Fruit fly (Drosophila melanogaster) whole organism, adult: ENCODE data around the gene CapaR.

Experiments
- CG11617 ChIP-seq: fragments of 200-800 bp; sonication (Bioruptor generic); optimal IDR thresholded peaks from 2 replicates; lab custom pipeline; 2017; ENCODE audit warnings: mild to moderate bottlenecking, missing biosample characterization, missing genetic modification reagents, missing genetic modification characterization
- CG14711 ChIP-seq: fragments of 200-800 bp; sonication (Bioruptor generic); optimal IDR thresholded peaks from 2 replicates; lab custom pipeline; 2018; ENCODE audit warnings: missing biosample characterization, mild to moderate bottlenecking, missing genetic modification characterization, moderate library complexity
- CG33017 ChIP-seq: fragments of 200-800 bp; sonication (Bioruptor generic); optimal IDR thresholded peaks from 2 replicates; lab custom pipeline; 2018; ENCODE audit warnings: missing biosample characterization, mild to moderate bottlenecking, missing genetic modification characterization, moderate library complexity
- CG7101 ChIP-seq: fragments of 200-800 bp; sonication (Bioruptor generic); optimal IDR thresholded peaks from 2 replicates; lab custom pipeline; 2018; ENCODE audit warnings: missing biosample characterization, mild to moderate bottlenecking, missing genetic modification characterization, moderate library complexity
- Crg-1 ChIP-seq: fragments of 200-800 bp; sonication (Bioruptor generic); optimal IDR thresholded peaks from 2 replicates; lab custom pipeline; 2016; ENCODE audit warnings: missing biosample characterization, missing genetic modification characterization
- bab1 ChIP-seq: fragments of 200-800 bp; sonication (Bioruptor generic); optimal IDR thresholded peaks from 3 replicates; lab custom pipeline; 2019; ENCODE audit warnings: missing biosample characterization, mild to moderate bottlenecking, missing genetic modification characterization, moderate library complexity
- cic ChIP-seq: fragments of 200-800 bp; sonication (Bioruptor generic); optimal IDR thresholded peaks from 2 replicates; lab custom pipeline; 2017; ENCODE audit warnings: missing biosample characterization, mild to moderate bottlenecking, missing genetic modification characterization, moderate library complexity
- kay ChIP-seq: fragments of 200-800 bp; sonication (Bioruptor generic); peaks from one replicate; lab custom pipeline; 2016; ENCODE audit warnings: missing biosample characterization, missing genetic modification characterization, borderline replicate concordance
- tj ChIP-seq: fragments of 200-800 bp; sonication (Bioruptor generic); optimal IDR thresholded peaks from 3 replicates; lab custom pipeline; 2017; ENCODE audit warnings: missing biosample characterization, mild to moderate bottlenecking, missing genetic modification characterization, moderate library complexity
- toe ChIP-seq: fragments of 200-800 bp; sonication (Bioruptor generic); optimal IDR thresholded peaks from 2 replicates; lab custom pipeline; 2016; ENCODE audit warnings: missing biosample characterization, missing genetic modification characterization

DNA sequence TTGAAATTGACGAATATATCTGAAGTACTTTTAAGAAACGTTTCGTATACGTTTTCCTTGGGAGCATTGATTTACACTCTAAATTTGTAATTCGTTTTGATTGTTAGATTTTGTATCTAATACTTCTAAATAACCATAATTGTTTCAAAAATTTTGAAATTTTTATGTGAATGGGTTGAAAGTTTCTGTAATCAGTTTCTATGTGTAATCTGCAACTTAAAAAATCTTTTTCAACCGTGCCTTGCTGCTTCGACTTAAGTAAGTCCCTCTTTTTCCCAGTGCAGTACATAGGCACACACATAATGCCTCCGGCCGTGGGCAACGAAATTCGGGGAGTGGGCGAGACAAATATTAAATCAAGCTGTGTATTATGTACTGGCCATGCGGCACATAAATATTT lies 23.4 kb upstream of the CapaR start:
- TF ChIP-seq CG7101 (tag; lab: Kevin White, UChicago) (no peak), kay (no peak), CG11617 (GFP tag; lab: Kevin White, UChicago) (no peak), toe (GFP tag; lab: Kevin White, UChicago) (no peak), CG14711 (tag; lab: Kevin White, UChicago) (no peak), cic (GFP tag; lab: Kevin White, UChicago) (no peak), tj (GFP tag; lab: Kevin White, UChicago) (no peak), CG33017 (no peak), Crg-1 (GFP tag; lab: Kevin White, UChicago) (no peak), bab1 (no peak)
